Worm (Caenorhabditis elegans) whole organism, L3 larva: ENCODE measurements around the gene vps-22.

Experiments
- R02D3.7 ChIP-seq: fragments of 150-350 bp; optimal IDR thresholded peaks from 2 replicates; lab custom pipeline; 2014; ENCODE audit warnings: missing biosample characterization, missing genetic modification characterization
- ZK546.5 ChIP-seq: sonication (generic microtip); optimal IDR thresholded peaks from 2 replicates; lab custom pipeline; 2017; ENCODE audit warnings: missing biosample characterization, missing genetic modification characterization
- aly-2 ChIP-seq: fragments of 150-350 bp; optimal IDR thresholded peaks from 2 replicates; lab custom pipeline; 2014; ENCODE audit warnings: missing biosample characterization, missing genetic modification characterization
- ceh-16 ChIP-seq: sonication (generic microtip); optimal IDR thresholded peaks from 2 replicates; lab custom pipeline; 2017; ENCODE audit warnings: missing biosample characterization, missing genetic modification characterization
- ceh-82 ChIP-seq: fragments of 150-350 bp; optimal IDR thresholded peaks from 2 replicates; lab custom pipeline; 2014; ENCODE audit warnings: missing biosample characterization, missing genetic modification characterization
- ceh-9 ChIP-seq: sonication (generic microtip); optimal IDR thresholded peaks from 2 replicates; lab custom pipeline; 2018; ENCODE audit warnings: missing biosample characterization, missing genetic modification characterization
- daf-12 ChIP-seq: fragments of 150-350 bp; optimal IDR thresholded peaks from 2 replicates; lab custom pipeline; 2014; ENCODE audit warnings: missing biosample characterization, missing genetic modification reagents, missing genetic modification characterization
- egl-27 ChIP-seq: sonication (generic microtip); optimal IDR thresholded peaks from 4 replicates; lab custom pipeline; 2017; ENCODE audit warnings: missing biosample characterization, missing genetic modification reagents, missing genetic modification characterization
- egl-5 ChIP-seq: fragments of 150-350 bp; optimal IDR thresholded peaks from 2 replicates; lab custom pipeline; 2017; ENCODE audit warnings: missing biosample characterization, missing genetic modification reagents, missing genetic modification characterization, inconsistent platforms
- elt-1 ChIP-seq: fragments of 150-350 bp; optimal IDR thresholded peaks from 2 replicates; lab custom pipeline; 2014; ENCODE audit warnings: missing biosample characterization, missing genetic modification characterization
- elt-3 ChIP-seq, 3 experiments: fragments of 150-350 bp in 1 of 3; sonication (generic microtip) in 2 of 3; optimal IDR thresholded peaks; 2 replicates in 2 of 3; 4 replicates in 1 of 3; lab custom pipeline; 2014 to 2017; ENCODE audit warnings: missing biosample characterization in 3 of 3, missing genetic modification characterization in 3 of 3
- jun-1 ChIP-seq: fragments of 150-350 bp; optimal IDR thresholded peaks from 2 replicates; lab custom pipeline; 2014; ENCODE audit warnings: missing biosample characterization, missing genetic modification reagents, missing genetic modification characterization
- lsy-12 ChIP-seq: sonication (generic microtip); optimal IDR thresholded peaks from 2 replicates; lab custom pipeline; 2016; ENCODE audit warnings: mild to moderate bottlenecking, missing genetic modification characterization, missing compliant biosample characterization
- mdl-1 ChIP-seq: fragments of 150-350 bp; optimal IDR thresholded peaks from 2 replicates; lab custom pipeline; 2014; ENCODE audit warnings: missing biosample characterization, missing genetic modification characterization
- nhr-12 ChIP-seq: fragments of 150-350 bp; optimal IDR thresholded peaks from 2 replicates; lab custom pipeline; 2014; ENCODE audit warnings: missing biosample characterization, missing genetic modification characterization
- nhr-23 ChIP-seq: fragments of 150-350 bp; optimal IDR thresholded peaks from 2 replicates; lab custom pipeline; 2014; ENCODE audit warnings: missing biosample characterization, missing genetic modification reagents, missing genetic modification characterization
- nhr-237 ChIP-seq: fragments of 150-350 bp; optimal IDR thresholded peaks from 2 replicates; lab custom pipeline; 2014; ENCODE audit warnings: missing biosample characterization, missing genetic modification characterization
- nhr-28 ChIP-seq: fragments of 150-350 bp; optimal IDR thresholded peaks from 2 replicates; lab custom pipeline; 2014; ENCODE audit warnings: missing biosample characterization, missing genetic modification characterization
- nhr-43 ChIP-seq: sonication (generic microtip); optimal IDR thresholded peaks from 2 replicates; lab custom pipeline; 2016; ENCODE audit warnings: mild to moderate bottlenecking, missing genetic modification characterization, missing compliant biosample characterization; ENCODE audit not compliant: poor library complexity, severe bottlenecking
- nhr-67 ChIP-seq: fragments of 150-350 bp; optimal IDR thresholded peaks from 2 replicates; lab custom pipeline; 2014; ENCODE audit warnings: missing biosample characterization, missing genetic modification characterization
- nhr-76 ChIP-seq: fragments of 150-350 bp; sonication (generic microtip); optimal IDR thresholded peaks from 5 replicates; lab custom pipeline; 2014; ENCODE audit warnings: missing biosample characterization, missing genetic modification characterization
- nhr-77 ChIP-seq: fragments of 150-350 bp; optimal IDR thresholded peaks from 2 replicates; lab custom pipeline; 2014; ENCODE audit warnings: missing biosample characterization, missing genetic modification characterization
- pha-4 ChIP-seq: fragments of 150-350 bp; optimal IDR thresholded peaks from 2 replicates; lab custom pipeline; 2014; ENCODE audit warnings: missing biosample characterization, missing genetic modification reagents, missing genetic modification characterization
- pqm-1 ChIP-seq: fragments of 150-350 bp; optimal IDR thresholded peaks from 2 replicates; lab custom pipeline; 2017; ENCODE audit warnings: missing biosample characterization, missing genetic modification characterization, inconsistent platforms
- sea-2 ChIP-seq: fragments of 150-350 bp; sonication (generic microtip); optimal IDR thresholded peaks from 4 replicates; lab custom pipeline; 2014; ENCODE audit warnings: missing biosample characterization, missing genetic modification reagents, missing genetic modification characterization
- snpc-4 ChIP-seq: fragments of 150-350 bp; optimal IDR thresholded peaks from 2 replicates; lab custom pipeline; 2014; ENCODE audit warnings: missing biosample characterization, missing genetic modification characterization
- tbx-2 ChIP-seq: sonication (generic microtip); optimal IDR thresholded peaks from 2 replicates; lab custom pipeline; 2016; ENCODE audit warnings: mild to moderate bottlenecking, missing genetic modification characterization, missing compliant biosample characterization
- unc-39 ChIP-seq: sonication (generic microtip); optimal IDR thresholded peaks from 4 replicates; lab custom pipeline; 2017; ENCODE audit warnings: missing biosample characterization, missing genetic modification characterization
- unc-62 ChIP-seq: fragments of 150-350 bp; sonication (generic microtip); optimal IDR thresholded peaks from 4 replicates; lab custom pipeline; 2014; ENCODE audit warnings: missing biosample characterization, missing genetic modification reagents, missing genetic modification characterization
- zag-1 ChIP-seq: fragments of 150-350 bp; optimal IDR thresholded peaks from 2 replicates; lab custom pipeline; 2014; ENCODE audit warnings: missing biosample characterization, missing genetic modification characterization
- ztf-11 ChIP-seq: fragments of 150-350 bp; optimal IDR thresholded peaks from 2 replicates; lab custom pipeline; 2014; ENCODE audit warnings: missing biosample characterization, missing genetic modification characterization
- ztf-4 ChIP-seq: fragments of 150-350 bp; optimal IDR thresholded peaks from 2 replicates; lab custom pipeline; 2014; ENCODE audit warnings: missing biosample characterization, missing genetic modification characterization

vps-22 gene

DNA sequence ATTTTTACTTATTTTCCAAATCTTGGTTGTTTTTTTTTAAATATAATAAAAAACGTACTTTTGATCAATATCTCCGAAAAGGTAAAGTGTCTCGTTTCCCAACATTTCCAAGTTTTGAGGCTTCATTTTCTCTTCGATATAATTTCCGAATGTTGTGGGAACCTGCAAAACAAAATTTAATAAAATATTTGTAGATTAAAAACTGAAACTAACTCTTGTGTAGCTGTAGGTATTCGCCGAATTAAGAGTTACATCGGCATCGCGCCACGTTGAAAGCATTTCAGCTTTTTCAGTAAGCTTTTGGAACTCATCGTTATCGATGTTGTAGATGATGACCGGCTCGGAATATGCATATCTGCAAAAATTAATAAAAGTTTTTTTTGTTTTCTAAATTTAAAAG is at the start of gene vps-22:
Gene vps-22, minus strand, starts transcription at position 101 of the 400 bp plus-strand sequence.
- no peak for TF ChIP-seq nhr-77 (tag; lab: Kevin White, UChicago)
- TF ChIP-seq sea-2 = no peak
- TF ChIP-seq nhr-28 (tag; lab: Kevin White, UChicago) = no peak
- TF ChIP-seq elt-1 (tag; lab: Kevin White, UChicago) = no peak
- no peak for TF ChIP-seq nhr-43 (tag; lab: Kevin White, UChicago)
- no peak for TF ChIP-seq ztf-4 (tag; lab: Kevin White, UChicago)
- no peak for TF ChIP-seq tbx-2 (tag; lab: Kevin White, UChicago)
- TF ChIP-seq snpc-4 (tag; lab: Kevin White, UChicago) = no peak
- no peak for TF ChIP-seq ztf-11
- TF ChIP-seq jun-1 (tag; lab: Kevin White, UChicago) = no peak

- no peak for TF ChIP-seq egl-27 (tag; lab: Kevin White, UChicago)
- no peak for TF ChIP-seq nhr-12 (tag; lab: Kevin White, UChicago)
- TF ChIP-seq snpc-4 (tag; lab: Kevin White, UChicago) = no peak
- no peak for TF ChIP-seq lsy-12 (tag; lab: Kevin White, UChicago)
- TF ChIP-seq mdl-1 = no peak
- TF ChIP-seq nhr-77 (tag; lab: Kevin White, UChicago) = no peak
- no peak for TF ChIP-seq ztf-11
- TF ChIP-seq nhr-76 = no peak
- no peak for TF ChIP-seq egl-5 (tag; lab: Kevin White, UChicago)
- TF ChIP-seq ceh-9 (tag; lab: Kevin White, UChicago) = no peak
- no peak for TF ChIP-seq ZK546.5 (tag; lab: Kevin White, UChicago)
- no peak for TF ChIP-seq tbx-2 (tag; lab: Kevin White, UChicago)
- no peak for TF ChIP-seq zag-1 (tag; lab: Kevin White, UChicago)
- no peak for TF ChIP-seq unc-39 (tag; lab: Kevin White, UChicago)
- TF ChIP-seq R02D3.7 (tag; lab: Kevin White, UChicago) = no peak
Observed at ce11 chrIII:5010723-5011122, 48.4 kb upstream of the vps-22 start.

DNA sequence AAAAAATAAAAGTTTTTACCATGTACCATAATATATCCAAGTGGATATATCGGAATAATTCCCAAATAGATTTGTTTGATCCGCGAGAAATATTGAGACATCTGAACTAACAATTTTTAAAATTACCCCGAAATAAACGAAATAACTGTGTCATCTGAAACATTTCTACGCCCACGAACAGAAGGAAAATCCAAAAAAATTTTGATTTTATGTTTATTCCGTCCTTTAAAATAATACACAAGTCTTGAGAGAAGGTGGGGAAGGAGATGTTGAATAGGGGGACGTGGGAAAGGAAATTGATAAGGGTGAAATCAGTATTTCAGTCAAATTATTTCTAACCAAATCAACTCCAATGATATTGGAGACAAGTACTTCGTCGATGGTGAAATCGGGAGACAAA is 46.4 kb upstream of the vps-22 start, which contains the start of gene R144.11:
Gene R144.11, minus strand, starts transcription at position 101 of the 400 bp plus-strand sequence.
- TF ChIP-seq ztf-11 (no peak), unc-62 (no peak), snpc-4 (tag; lab: Kevin White, UChicago) (no peak), egl-27 (tag; lab: Kevin White, UChicago) (no peak), nhr-67 (no peak), aly-2 (no peak), ceh-9 (tag; lab: Kevin White, UChicago) (no peak), egl-5 (tag; lab: Kevin White, UChicago) (no peak)

ce11 chrIII:5006881-5007280 is 44.6 kb upstream of the vps-22 start, which contains the start of gene R144.12:
Gene R144.12, minus strand, starts transcription at chrIII:5006981.
- TF ChIP-seq nhr-43 (tag; lab: Kevin White, UChicago) (no peak), daf-12 (tag; lab: Kevin White, UChicago) (no peak), elt-3 (tag; optimal IDR thresholded peaks at IDR 0.05; lab: Kevin White, UChicago) (no peak), mdl-1 (no peak), nhr-28 (tag; lab: Kevin White, UChicago) (no peak)
- TF ChIP-seq, all 47 proteins: peak for 0

- TF ChIP-seq ceh-9 (tag; lab: Kevin White, UChicago) = no peak
- TF ChIP-seq unc-39 (tag; lab: Kevin White, UChicago) = no peak
- no peak for TF ChIP-seq unc-62
- TF ChIP-seq egl-27 (tag; lab: Kevin White, UChicago) = no peak
- no peak for TF ChIP-seq ZK546.5 (tag; lab: Kevin White, UChicago)
- TF ChIP-seq pqm-1 (tag; lab: Kevin White, UChicago) = no peak
- no peak for TF ChIP-seq pha-4 (tag; lab: Kevin White, UChicago)
- TF ChIP-seq nhr-12 (tag; lab: Kevin White, UChicago) = no peak
- no peak for TF ChIP-seq daf-12 (tag; lab: Kevin White, UChicago)
- no peak for TF ChIP-seq nhr-23 (tag; lab: Kevin White, UChicago)
- TF ChIP-seq ceh-82 (tag; lab: Kevin White, UChicago) = no peak
- no peak for TF ChIP-seq egl-5 (tag; lab: Kevin White, UChicago)
- no peak for TF ChIP-seq sea-2
Observed at ce11 chrIII:5004621-5005020, 42.3 kb upstream of the vps-22 start, which contains the start of gene R144.6. Gene R144.6, minus strand, starts transcription at chrIII:5004721.

DNA sequence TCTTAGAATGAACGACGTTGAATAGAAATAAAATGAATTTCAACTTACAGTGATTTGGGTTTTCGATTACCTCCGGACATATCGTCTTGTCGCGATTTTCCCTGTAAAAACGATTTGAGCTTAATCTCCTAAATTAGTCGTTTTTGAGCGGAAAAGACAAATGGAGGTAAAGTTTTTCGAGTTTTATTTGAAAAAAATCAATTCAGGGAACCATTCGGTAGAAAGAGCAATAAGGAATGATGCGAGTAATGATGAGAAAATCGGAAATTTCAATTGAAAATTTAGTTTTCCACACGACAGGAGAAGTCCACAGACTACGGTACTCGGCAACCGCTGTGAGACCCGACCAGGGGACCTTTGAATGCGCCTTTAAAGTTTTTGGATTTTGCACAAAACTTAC is 39.9 kb upstream of the vps-22 start, which contains the start of gene R144.10:
Gene R144.10, minus strand, starts transcription at position 101 of the 400 bp plus-strand sequence.
- TF ChIP-seq ceh-16 (no peak), zag-1 (tag; lab: Kevin White, UChicago) (no peak), nhr-237 (tag; lab: Kevin White, UChicago) (no peak)
